Worm (Caenorhabditis elegans): ENCODE measurements around the gene F47B10.8.

Gene F47B10.8

DNA sequence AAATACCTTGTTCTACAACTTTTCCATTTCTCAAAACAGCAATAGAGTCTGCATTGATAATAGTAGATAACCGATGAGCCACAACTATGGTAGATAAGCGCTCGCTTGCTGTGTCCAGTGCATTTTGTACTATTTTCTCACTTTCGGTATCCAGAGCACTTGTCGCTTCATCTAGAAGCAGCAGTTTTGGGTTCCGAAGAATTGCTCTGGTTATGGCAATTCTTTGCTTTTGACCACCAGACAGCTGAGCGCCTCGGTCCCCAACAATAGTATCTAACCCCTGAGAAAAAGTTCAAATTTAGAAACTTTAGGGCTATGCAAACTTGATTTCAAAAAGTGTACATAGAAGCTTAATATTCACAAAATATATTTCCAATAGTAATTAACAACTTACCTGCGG is 51.0 kb downstream of the F47B10.8 start:
- no peak for TF ChIP-seq elt-3 (tag; optimal IDR thresholded peaks at IDR 0.05)
- TF ChIP-seq ceh-16 (tag; optimal IDR thresholded peaks at IDR 0.05) = no peak
- no peak for TF ChIP-seq nhr-12 (tag; optimal IDR thresholded peaks at IDR 0.05)
- TF ChIP-seq skn-1 (tag; optimal IDR thresholded peaks at IDR 0.05) = no peak
- TF ChIP-seq unc-39 (tag; optimal IDR thresholded peaks at IDR 0.05) = no peak
- TF ChIP-seq R02D3.7 (tag; optimal IDR thresholded peaks at IDR 0.05) = no peak
- no peak for TF ChIP-seq lin-15B (tag; optimal IDR thresholded peaks at IDR 0.05)
- TF ChIP-seq mdl-1 (tag; optimal IDR thresholded peaks at IDR 0.05) = no peak
- TF ChIP-seq hmg-11 (tag; optimal IDR thresholded peaks at IDR 0.05) = no peak
- no peak for TF ChIP-seq nfya-1 (tag; optimal IDR thresholded peaks at IDR 0.05; ENCODE audit: insufficient read depth)
- TF ChIP-seq nhr-11 (tag; optimal IDR thresholded peaks at IDR 0.05) = no peak
- no peak for TF ChIP-seq snpc-4 (tag; optimal IDR thresholded peaks at IDR 0.05)
- TF ChIP-seq ztf-4 (tag; optimal IDR thresholded peaks at IDR 0.05) = no peak
- TF ChIP-seq nhr-77 (tag; optimal IDR thresholded peaks at IDR 0.05) = no peak
- TF ChIP-seq pqm-1 (tag; optimal IDR thresholded peaks at IDR 0.05) = no peak
- TF ChIP-seq elt-1 (tag; optimal IDR thresholded peaks at IDR 0.05) = no peak
- TF ChIP-seq ZK546.5 (tag; optimal IDR thresholded peaks at IDR 0.05) = no peak
- no peak for TF ChIP-seq aly-2 (tag; optimal IDR thresholded peaks at IDR 0.05)
- no peak for TF ChIP-seq nhr-67 (tag; optimal IDR thresholded peaks at IDR 0.05)
- no peak for TF ChIP-seq pha-4 (tag; optimal IDR thresholded peaks at IDR 0.05)

DNA sequence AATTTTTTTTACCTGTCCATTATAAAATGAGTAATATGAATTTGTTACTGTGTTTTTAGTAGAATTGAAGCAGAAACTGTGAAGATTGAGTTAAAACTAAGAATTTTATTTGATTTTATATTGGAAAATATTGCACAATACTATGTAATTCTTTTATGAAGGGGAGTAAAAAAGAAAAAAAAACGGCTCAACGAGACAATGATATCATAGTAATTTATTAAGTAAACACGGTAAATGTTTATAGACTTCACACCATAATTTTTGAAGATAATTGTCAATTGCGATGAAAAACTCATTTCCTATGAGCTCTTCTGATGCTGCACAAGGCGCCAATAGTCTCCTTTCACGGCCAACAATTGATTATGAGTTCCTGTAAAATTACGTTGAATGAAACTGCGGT is 51.4 kb downstream of the F47B10.8 start, which contains the start of gene pgp-5:
pgp-5 (minus strand) TSS at position 87 of the 400 bp plus-strand sequence.
- no peak for TF ChIP-seq fos-1 (tag; optimal IDR thresholded peaks at IDR 0.05)

Data from whole organism, L3 larva.